Fruit fly (Drosophila melanogaster): ENCODE data around the gene Cp7Fa.

Cp7Fa gene

dm6 chrX:8450214-8450904 is 20.3 kb upstream of the Cp7Fa start:
- TF ChIP-seq h (optimal IDR thresholded peaks at IDR 0.05) = no peak
- TF ChIP-seq psq (optimal IDR thresholded peaks at IDR 0.05) = no peak
- no peak for TF ChIP-seq Myc (optimal IDR thresholded peaks at IDR 0.05)
- no peak for TF ChIP-seq Sin3A (optimal IDR thresholded peaks at IDR 0.05)
- no peak for TF ChIP-seq insv (optimal IDR thresholded peaks at IDR 0.05)
- no peak for TF ChIP-seq ttk (optimal IDR thresholded peaks at IDR 0.05)

DNA sequence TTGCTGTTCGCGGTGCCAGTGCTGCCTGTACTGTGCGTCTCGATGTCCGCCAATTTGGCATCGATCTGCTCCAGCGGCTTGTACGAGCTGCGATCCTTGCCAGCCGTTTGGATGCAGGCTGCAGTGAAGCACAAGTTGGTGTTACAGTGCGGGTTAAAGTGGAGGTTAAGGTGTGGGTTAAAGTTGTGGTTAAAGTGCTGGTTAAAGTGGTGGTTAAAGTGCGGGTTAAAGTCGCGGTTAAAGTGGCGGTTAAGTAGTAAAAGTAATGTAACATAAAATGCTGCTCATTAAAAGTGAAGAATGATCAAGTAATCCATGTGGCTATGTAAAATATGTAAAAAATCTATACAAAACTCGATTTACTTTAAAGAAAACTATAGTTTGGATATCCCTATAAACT is 18.5 kb upstream of the Cp7Fa start:
- no peak for TF ChIP-seq h (optimal IDR thresholded peaks at IDR 0.05)
- TF ChIP-seq Myc (optimal IDR thresholded peaks at IDR 0.05) = no peak
- no peak for TF ChIP-seq ttk (optimal IDR thresholded peaks at IDR 0.05)
- TF ChIP-seq Sin3A (optimal IDR thresholded peaks at IDR 0.05) = no peak
- TF ChIP-seq insv (optimal IDR thresholded peaks at IDR 0.05) = no peak
- TF ChIP-seq psq (optimal IDR thresholded peaks at IDR 0.05) = no peak

dm6 chrX:8455019-8455555 is 15.6 kb upstream of the Cp7Fa start, which contains the start of gene org-1:
org-1 (minus strand) TSS chrX:8455069.
- no peak for TF ChIP-seq psq (optimal IDR thresholded peaks at IDR 0.05)
- TF ChIP-seq insv (optimal IDR thresholded peaks at IDR 0.05) = no peak
- TF ChIP-seq h (optimal IDR thresholded peaks at IDR 0.05) = no peak
- no peak for TF ChIP-seq Sin3A (optimal IDR thresholded peaks at IDR 0.05)
- no peak for TF ChIP-seq ttk (optimal IDR thresholded peaks at IDR 0.05)
- TF ChIP-seq Myc (optimal IDR thresholded peaks at IDR 0.05) = no peak

DNA sequence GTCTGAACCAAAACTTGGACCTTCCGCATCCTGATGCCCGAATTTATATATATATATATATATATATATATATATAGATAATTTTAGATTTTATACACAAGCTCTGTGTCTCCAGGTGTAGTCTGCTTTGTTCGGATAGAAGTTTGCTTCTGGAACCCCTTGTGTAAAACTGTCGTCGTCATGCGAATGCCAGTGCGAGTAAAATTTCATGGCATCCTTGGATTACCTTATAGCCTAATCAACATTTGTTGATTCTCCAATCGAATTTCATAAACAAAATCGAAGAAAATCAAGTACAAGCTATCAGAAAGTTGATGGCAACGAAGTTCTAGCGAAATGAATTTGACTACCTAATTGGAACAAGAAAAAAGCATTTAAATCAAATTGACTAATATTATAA is 13.2 kb upstream of the Cp7Fa start, which contains the start of gene CG32713:
Gene CG32713, minus strand, starts transcription at position 101 of the 400 bp plus-strand sequence.
- TF ChIP-seq Myc (optimal IDR thresholded peaks at IDR 0.05) = no peak
- TF ChIP-seq Sin3A (optimal IDR thresholded peaks at IDR 0.05) = no peak
- TF ChIP-seq ttk (optimal IDR thresholded peaks at IDR 0.05) = no peak
- TF ChIP-seq h (optimal IDR thresholded peaks at IDR 0.05) = no peak
- TF ChIP-seq psq (optimal IDR thresholded peaks at IDR 0.05) = no peak
- no peak for TF ChIP-seq insv (optimal IDR thresholded peaks at IDR 0.05)

dm6 chrX:8459452-8460040 is 11.1 kb upstream of the Cp7Fa start:
- TF ChIP-seq psq (optimal IDR thresholded peaks at IDR 0.05) (no peak), h (optimal IDR thresholded peaks at IDR 0.05) (no peak), Sin3A (optimal IDR thresholded peaks at IDR 0.05) (no peak), insv (optimal IDR thresholded peaks at IDR 0.05) (no peak), ttk (optimal IDR thresholded peaks at IDR 0.05) (no peak), Myc (optimal IDR thresholded peaks at IDR 0.05) (no peak)

dm6 chrX:8460232-8460631 is 10.5 kb upstream of the Cp7Fa start:
- no peak for TF ChIP-seq insv (optimal IDR thresholded peaks at IDR 0.05)
- TF ChIP-seq h (optimal IDR thresholded peaks at IDR 0.05) = no peak
- no peak for TF ChIP-seq ttk (optimal IDR thresholded peaks at IDR 0.05)
- no peak for TF ChIP-seq Sin3A (optimal IDR thresholded peaks at IDR 0.05)
- no peak for TF ChIP-seq Myc (optimal IDR thresholded peaks at IDR 0.05)
- no peak for TF ChIP-seq psq (optimal IDR thresholded peaks at IDR 0.05)

DNA sequence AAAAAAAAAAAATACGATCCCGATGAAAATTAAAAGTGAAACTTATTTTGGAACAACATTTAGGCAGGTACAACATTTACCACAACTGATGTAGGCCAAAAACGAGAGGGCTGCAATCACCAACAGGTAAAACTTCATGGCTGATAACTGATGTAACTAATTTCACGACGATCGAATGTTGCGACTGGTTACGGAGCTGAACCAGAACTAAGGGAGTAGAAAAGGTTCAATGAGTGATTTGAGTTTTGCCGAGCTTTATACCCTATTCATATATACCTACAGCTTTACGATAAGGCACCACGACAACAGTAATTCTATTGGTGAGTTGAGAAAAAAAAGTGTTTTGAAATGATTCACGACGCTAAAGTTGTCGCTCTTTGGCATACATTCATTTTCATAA is 10.0 kb upstream of the Cp7Fa start, which contains the start of gene CG15347:
Gene CG15347, minus strand, starts transcription at position 213 of the 400 bp plus-strand sequence.
- TF ChIP-seq psq (optimal IDR thresholded peaks at IDR 0.05) (no peak), ttk (optimal IDR thresholded peaks at IDR 0.05) (no peak), h (optimal IDR thresholded peaks at IDR 0.05) (no peak), insv (optimal IDR thresholded peaks at IDR 0.05) (no peak), Sin3A (optimal IDR thresholded peaks at IDR 0.05) (no peak), Myc (optimal IDR thresholded peaks at IDR 0.05) (no peak)

DNA sequence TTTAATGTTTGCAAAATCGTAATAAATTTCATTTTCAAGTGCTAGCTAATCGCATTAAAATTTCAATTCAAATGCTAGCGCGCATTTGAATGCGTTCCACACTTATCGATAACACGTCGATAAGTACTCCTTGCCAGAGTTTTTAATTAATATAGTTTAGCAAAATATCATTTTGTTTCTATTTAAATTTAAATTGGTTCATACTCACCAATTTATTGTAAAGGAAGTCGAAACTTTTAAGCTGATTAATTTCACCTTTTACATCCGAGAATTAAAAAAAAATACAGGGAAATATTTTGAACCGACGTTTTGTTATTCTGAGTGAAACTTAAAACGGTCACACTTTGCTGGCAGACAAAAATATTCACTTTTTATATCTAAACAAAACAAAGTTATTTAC is 9.5 kb upstream of the Cp7Fa start, which contains the start of gene Es2:
Gene Es2, plus strand, starts transcription at position 333 of the 400 bp plus-strand sequence.
- no peak for TF ChIP-seq Sin3A (optimal IDR thresholded peaks at IDR 0.05)
- no peak for TF ChIP-seq insv (optimal IDR thresholded peaks at IDR 0.05)
- TF ChIP-seq h (optimal IDR thresholded peaks at IDR 0.05) = no peak
- no peak for TF ChIP-seq ttk (optimal IDR thresholded peaks at IDR 0.05)
- TF ChIP-seq psq (optimal IDR thresholded peaks at IDR 0.05) = no peak
- TF ChIP-seq Myc (optimal IDR thresholded peaks at IDR 0.05) = no peak

DNA sequence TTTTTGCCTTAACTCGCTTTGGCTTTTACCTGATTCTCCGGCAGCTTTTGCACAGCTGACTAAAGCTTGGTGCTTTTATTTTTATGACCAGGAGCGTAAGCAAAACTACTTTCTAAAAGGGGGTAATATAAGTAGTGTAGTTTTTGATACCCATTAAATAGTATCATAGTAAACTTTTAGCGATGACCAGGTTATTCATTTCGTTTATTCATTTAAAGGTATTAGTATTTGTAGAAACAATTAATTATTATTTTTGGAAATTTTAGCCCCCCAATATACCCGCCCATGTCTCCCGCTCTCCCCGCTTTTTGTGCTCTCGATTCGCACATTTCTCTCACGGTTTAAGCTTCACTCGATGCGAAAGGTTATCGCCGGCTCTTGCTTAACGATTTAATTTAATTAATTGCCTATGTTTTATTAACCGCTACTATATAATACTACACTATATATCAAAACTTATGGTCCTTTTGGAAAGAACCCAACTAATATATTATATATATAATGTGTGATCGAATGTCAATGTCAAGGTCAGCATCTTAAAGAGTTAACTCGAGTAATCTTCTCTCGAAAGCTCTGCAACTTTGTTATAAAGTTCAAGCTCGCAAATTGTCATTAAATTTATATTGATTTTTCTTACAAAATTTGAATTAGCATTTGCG is 6.2 kb upstream of the Cp7Fa start, which contains the start of gene Sptr:
Gene Sptr, minus strand, starts transcription at position 61 of the 659 bp plus-strand sequence.
- TF ChIP-seq h (optimal IDR thresholded peaks at IDR 0.05) (no peak), psq (optimal IDR thresholded peaks at IDR 0.05) (no peak), insv (optimal IDR thresholded peaks at IDR 0.05) (no peak), Sin3A (optimal IDR thresholded peaks at IDR 0.05) (no peak), ttk (optimal IDR thresholded peaks at IDR 0.05) (no peak), Myc (optimal IDR thresholded peaks at IDR 0.05) (no peak)

DNA sequence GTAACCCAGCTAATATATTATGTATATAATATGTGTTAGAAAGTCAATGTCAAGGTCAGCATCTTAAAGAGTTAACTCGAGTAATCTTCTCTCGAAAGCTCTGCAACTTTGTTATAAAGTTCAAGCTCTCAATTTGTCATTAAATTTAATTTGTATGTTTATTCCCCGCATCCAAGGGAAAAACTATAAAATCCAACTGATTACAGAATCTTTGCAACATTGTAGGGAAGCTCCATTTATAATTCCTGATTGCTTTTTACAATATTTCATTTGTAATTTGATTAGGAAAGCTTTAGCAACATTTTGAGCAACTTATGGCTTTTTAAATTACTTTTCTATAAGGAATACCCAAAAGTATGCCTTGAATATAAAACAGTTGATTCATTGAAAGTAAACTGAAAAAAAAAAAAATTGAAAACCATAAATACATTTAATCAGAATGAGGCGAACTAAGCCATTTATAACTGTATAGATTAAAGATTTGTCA is 3.9 kb upstream of the Cp7Fa start:
- TF ChIP-seq h (optimal IDR thresholded peaks at IDR 0.05) (no peak), ttk (optimal IDR thresholded peaks at IDR 0.05) (no peak), Sin3A (optimal IDR thresholded peaks at IDR 0.05) (no peak), insv (optimal IDR thresholded peaks at IDR 0.05) (no peak), psq (optimal IDR thresholded peaks at IDR 0.05) (no peak), Myc (optimal IDR thresholded peaks at IDR 0.05) (no peak)

DNA sequence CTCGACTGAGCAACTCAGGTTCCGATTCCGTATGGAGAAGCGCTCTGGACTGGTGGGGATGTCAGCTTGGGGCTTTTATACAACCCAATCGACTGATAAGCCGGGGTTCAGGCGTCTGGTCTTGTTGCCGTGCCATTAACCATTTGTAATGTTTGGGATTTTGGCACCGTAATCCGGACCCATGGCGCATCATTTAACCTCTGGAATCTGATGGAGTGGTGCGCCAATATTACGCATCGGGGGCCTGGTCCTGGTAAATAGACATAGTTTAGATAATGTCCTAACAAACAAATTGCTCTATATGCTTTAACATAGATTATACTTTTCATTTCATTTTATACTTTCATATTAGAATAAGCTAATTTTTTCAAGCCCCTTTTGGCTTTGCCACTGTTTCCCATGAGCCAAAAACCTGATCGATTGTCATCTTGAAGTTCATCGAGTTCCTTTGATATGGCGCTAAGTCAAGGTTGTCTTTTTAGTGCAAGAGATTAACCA is 1.7 kb upstream of the Cp7Fa start, which contains the start of gene CG12116:
Gene CG12116, minus strand, starts transcription at position 51 of the 498 bp plus-strand sequence.
- TF ChIP-seq h (optimal IDR thresholded peaks at IDR 0.05) = no peak
- no peak for TF ChIP-seq psq (optimal IDR thresholded peaks at IDR 0.05)
- no peak for TF ChIP-seq ttk (optimal IDR thresholded peaks at IDR 0.05)
- TF ChIP-seq Sin3A (optimal IDR thresholded peaks at IDR 0.05) = no peak
- no peak for TF ChIP-seq Myc (optimal IDR thresholded peaks at IDR 0.05)
- TF ChIP-seq insv (optimal IDR thresholded peaks at IDR 0.05) = no peak
